Fruit fly (Drosophila melanogaster) whole organism, embryonic: ENCODE results near the gene CG43338.

ENCODE experiments used
- CG1602 ChIP-seq: fragments of 200-800 bp; sonication (Bioruptor generic); optimal IDR thresholded peaks from 3 replicates; lab custom pipeline; 2016; ENCODE audit warnings: missing biosample characterization, missing genetic modification characterization
- CG1832 ChIP-seq: fragments of 200-800 bp; sonication (Bioruptor generic); optimal IDR thresholded peaks from 2 replicates; lab custom pipeline; 2017; ENCODE audit warnings: missing biosample characterization, mild to moderate bottlenecking, missing genetic modification characterization, inconsistent platforms
- bcd ChIP-seq: fragments of 200-800 bp; sonication (Bioruptor generic); optimal IDR thresholded peaks from 2 replicates; lab custom pipeline; 2017; ENCODE audit warnings: missing biosample characterization, mild to moderate bottlenecking, missing genetic modification characterization
- psq ChIP-seq: fragments of 200-800 bp; sonication (Bioruptor generic); optimal IDR thresholded peaks from 2 replicates; lab custom pipeline; 2017; ENCODE audit warnings: missing biosample characterization, missing genetic modification characterization
- tin ChIP-seq: fragments of 200-800 bp; sonication (Bioruptor generic); optimal IDR thresholded peaks from 3 replicates; lab custom pipeline; 2016; ENCODE audit warnings: missing biosample characterization, missing genetic modification characterization

DNA sequence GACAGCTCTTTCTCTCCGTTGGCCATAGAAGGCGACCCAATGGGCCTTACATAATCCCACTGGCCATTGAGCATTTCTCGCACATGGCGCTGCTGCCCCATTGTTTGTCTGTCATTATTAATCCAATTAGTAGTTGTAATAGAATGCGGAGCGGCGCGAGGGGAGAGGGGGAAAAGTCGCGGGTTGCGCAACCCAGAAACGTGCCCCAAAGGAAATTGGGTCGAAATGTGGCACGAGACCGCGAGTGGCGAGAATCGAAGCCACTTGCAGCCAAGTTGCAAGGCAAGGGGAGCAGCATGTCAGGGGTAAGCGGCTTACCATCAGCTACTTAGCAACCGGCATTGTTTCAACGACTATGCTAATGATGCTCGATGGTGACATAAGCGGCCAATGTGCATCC lies 46.7 kb downstream of the CG43338 start:
- TF ChIP-seq bcd (GFP tag; lab: Kevin White, UChicago) (no peak), CG1832 (GFP tag; lab: Kevin White, UChicago) (no peak), CG1602 (GFP tag; lab: Kevin White, UChicago) (no peak), psq (GFP tag; lab: Kevin White, UChicago) (no peak), tin (GFP tag; lab: Kevin White, UChicago) (no peak)
